Worm (Caenorhabditis elegans) whole organism, midembryonic: Measurements from ENCODE around the gene C37C3.12.

ENCODE experiments used
- ref-1 ChIP-seq: fragments of 200-800 bp; sonication (Bioruptor generic); conservative IDR thresholded peaks from 2 replicates; pipeline ENCODE4 v1.3.6; 2022; ENCODE audit warnings: missing genetic modification reagents, missing genetic modification characterization, missing compliant biosample characterization
- ztf-29 ChIP-seq: fragments of 200-800 bp; sonication (Bioruptor generic); IDR thresholded peaks from 2 replicates; pipeline ENCODE4 v1.3.6; 2022; ENCODE audit warnings: missing genetic modification reagents, missing genetic modification characterization, missing compliant biosample characterization

ce11 chrV:7863020-7863523 lies 23.7 kb upstream of the C37C3.12 start, which contains the start of gene C37C3.10:
- no peak for TF ChIP-seq ztf-29 (GFP tag; lab: Robert Waterston, UW)
- TF ChIP-seq ref-1 (GFP tag; lab: Robert Waterston, UW), result no peak
